Fruit fly (Drosophila melanogaster) whole organism, prepupa: ENCODE data around the gene CG31126.

ENCODE experiments used
- CG10669 ChIP-seq: fragments of 200-800 bp; sonication (Bioruptor generic); optimal IDR thresholded peaks from 3 replicates; lab custom pipeline; 2018; ENCODE audit warnings: missing biosample characterization, mild to moderate bottlenecking, missing genetic modification characterization, moderate library complexity
- CG11294 ChIP-seq: fragments of 200-800 bp; sonication (Bioruptor generic); IDR thresholded peaks from 2 replicates; pipeline ENCODE4 v1.3.6; 2022; ENCODE audit warnings: missing biosample characterization, missing genetic modification characterization
- CG1621 ChIP-seq: fragments of 200-800 bp; sonication (Bioruptor generic); optimal IDR thresholded peaks from 3 replicates; lab custom pipeline; 2018; ENCODE audit warnings: missing biosample characterization, mild to moderate bottlenecking, missing genetic modification characterization
- CG3032 ChIP-seq: fragments of 200-800 bp; optimal IDR thresholded peaks from 2 replicates; lab custom pipeline; 2019; ENCODE audit warnings: missing biosample characterization, mild to moderate bottlenecking, missing genetic modification characterization, moderate library complexity
- CG31627 ChIP-seq: fragments of 200-800 bp; sonication (Bioruptor generic); optimal IDR thresholded peaks from 3 replicates; lab custom pipeline; 2016; ENCODE audit warnings: missing biosample characterization, missing genetic modification characterization
- CG32006 ChIP-seq: fragments of 200-800 bp; sonication (Bioruptor generic); optimal IDR thresholded peaks from 3 replicates; lab custom pipeline; 2017; ENCODE audit warnings: missing biosample characterization, mild to moderate bottlenecking, missing genetic modification characterization
- CG34406 ChIP-seq: fragments of 200-800 bp; sonication (Bioruptor generic); optimal IDR thresholded peaks from 3 replicates; lab custom pipeline; 2016; ENCODE audit warnings: missing biosample characterization, missing genetic modification characterization
- CG3919 ChIP-seq: fragments of 200-800 bp; sonication (Bioruptor generic); optimal IDR thresholded peaks from 3 replicates; lab custom pipeline; 2016; ENCODE audit warnings: missing biosample characterization, missing genetic modification characterization
- CG4318 ChIP-seq: fragments of 200-800 bp; sonication (Bioruptor generic); optimal IDR thresholded peaks from 3 replicates; lab custom pipeline; 2017; ENCODE audit warnings: missing biosample characterization, mild to moderate bottlenecking, missing genetic modification characterization
- CG6163 ChIP-seq: fragments of 200-800 bp; sonication (Bioruptor generic); IDR thresholded peaks from 3 replicates; pipeline ENCODE4 v1.3.6; 2022; ENCODE audit warnings: missing biosample characterization, missing genetic modification characterization
- CG6276 ChIP-seq: fragments of 200-800 bp; sonication (Bioruptor generic); optimal IDR thresholded peaks from 2 replicates; lab custom pipeline; 2017; ENCODE audit warnings: missing biosample characterization, mild to moderate bottlenecking, missing genetic modification characterization
- CG6854 ChIP-seq: fragments of 200-800 bp; sonication (Bioruptor generic); optimal IDR thresholded peaks from 2 replicates; lab custom pipeline; 2017; ENCODE audit warnings: missing biosample characterization, mild to moderate bottlenecking, missing genetic modification characterization
- CG8319 ChIP-seq: fragments of 200-800 bp; sonication (Bioruptor generic); optimal IDR thresholded peaks from 3 replicates; lab custom pipeline; 2016; ENCODE audit warnings: missing biosample characterization, missing genetic modification characterization
- Eip75B ChIP-seq: fragments of 200-800 bp; sonication (Bioruptor generic); optimal IDR thresholded peaks from 3 replicates; lab custom pipeline; 2016; ENCODE audit warnings: missing biosample characterization, missing genetic modification characterization
- Eip78C ChIP-seq: fragments of 200-800 bp; sonication (Bioruptor generic); peaks from one replicate; lab custom pipeline; 2016; ENCODE audit warnings: missing biosample characterization, missing genetic modification characterization
- Hr38 ChIP-seq: sonication (Bioruptor generic); optimal IDR thresholded peaks from 2 replicates; lab custom pipeline; 2016; ENCODE audit warnings: missing biosample characterization, missing genetic modification characterization
- Lpt ChIP-seq: fragments of 200-800 bp; sonication (Bioruptor generic); optimal IDR thresholded peaks from 3 replicates; lab custom pipeline; 2016; ENCODE audit warnings: missing biosample characterization, missing genetic modification characterization
- Met ChIP-seq: fragments of 200-800 bp; sonication (Bioruptor generic); optimal IDR thresholded peaks from 3 replicates; lab custom pipeline; 2016; ENCODE audit warnings: missing biosample characterization, missing genetic modification characterization
- OdsH ChIP-seq: fragments of 200-800 bp; sonication (Bioruptor generic); optimal IDR thresholded peaks from 3 replicates; lab custom pipeline; 2016; ENCODE audit warnings: missing biosample characterization, missing genetic modification characterization
- Sox15 ChIP-seq: fragments of 200-800 bp; sonication (Bioruptor generic); optimal IDR thresholded peaks from 3 replicates; lab custom pipeline; 2016; ENCODE audit warnings: missing biosample characterization, missing genetic modification characterization
- achi ChIP-seq: fragments of 200-800 bp; sonication (Bioruptor generic); optimal IDR thresholded peaks from 3 replicates; lab custom pipeline; 2016; ENCODE audit warnings: missing biosample characterization, missing genetic modification characterization
- acj6 ChIP-seq: fragments of 200-800 bp; sonication (Bioruptor generic); optimal IDR thresholded peaks from 3 replicates; lab custom pipeline; 2016; ENCODE audit warnings: missing biosample characterization, missing genetic modification characterization
- cyc ChIP-seq: fragments of 200-800 bp; sonication (Bioruptor generic); optimal IDR thresholded peaks from 3 replicates; lab custom pipeline; 2016; ENCODE audit warnings: missing biosample characterization, missing genetic modification characterization
- dac ChIP-seq: fragments of 200-800 bp; sonication (Bioruptor generic); optimal IDR thresholded peaks from 2 replicates; lab custom pipeline; 2017; ENCODE audit warnings: missing biosample characterization, mild to moderate bottlenecking, missing genetic modification characterization
- dsx ChIP-seq: fragments of 200-800 bp; optimal IDR thresholded peaks from 3 replicates; lab custom pipeline; 2019; ENCODE audit warnings: missing biosample characterization, mild to moderate bottlenecking, missing genetic modification characterization, moderate library complexity; ENCODE audit not compliant: poor library complexity, severe bottlenecking
- esn ChIP-seq: fragments of 200-800 bp; sonication (Bioruptor generic); optimal IDR thresholded peaks from 2 replicates; lab custom pipeline; 2016; ENCODE audit warnings: missing biosample characterization, mild to moderate bottlenecking, missing genetic modification characterization, moderate library complexity
- fd59A ChIP-seq: fragments of 200-800 bp; sonication (Bioruptor generic); optimal IDR thresholded peaks from 2 replicates; lab custom pipeline; 2017; ENCODE audit warnings: missing biosample characterization, mild to moderate bottlenecking, missing genetic modification characterization, missing genetic modification reagents
- fkh ChIP-seq: fragments of 200-800 bp; sonication (Bioruptor generic); optimal IDR thresholded peaks from 3 replicates; lab custom pipeline; 2017; ENCODE audit warnings: missing biosample characterization, mild to moderate bottlenecking, missing genetic modification characterization, moderate library complexity
- lz ChIP-seq: fragments of 200-800 bp; sonication (Bioruptor generic); optimal IDR thresholded peaks from 3 replicates; lab custom pipeline; 2016; ENCODE audit warnings: missing biosample characterization, missing genetic modification characterization
- pdm3 ChIP-seq: fragments of 200-800 bp; sonication (Bioruptor generic); optimal IDR thresholded peaks from 3 replicates; lab custom pipeline; 2016; ENCODE audit warnings: missing biosample characterization, missing genetic modification characterization
- salr ChIP-seq, 2 experiments: fragments of 200-800 bp; sonication (Bioruptor generic); optimal IDR thresholded peaks; 3 replicates each; lab custom pipeline; 2016 to 2018; ENCODE audit warnings: missing biosample characterization in 2 of 2, missing genetic modification characterization in 2 of 2, mild to moderate bottlenecking in 1 of 2
- vri ChIP-seq: fragments of 200-800 bp; sonication (Bioruptor generic); optimal IDR thresholded peaks from 3 replicates; lab custom pipeline; 2016; ENCODE audit warnings: missing biosample characterization, mild to moderate bottlenecking, missing genetic modification characterization

The CG31126 gene

DNA sequence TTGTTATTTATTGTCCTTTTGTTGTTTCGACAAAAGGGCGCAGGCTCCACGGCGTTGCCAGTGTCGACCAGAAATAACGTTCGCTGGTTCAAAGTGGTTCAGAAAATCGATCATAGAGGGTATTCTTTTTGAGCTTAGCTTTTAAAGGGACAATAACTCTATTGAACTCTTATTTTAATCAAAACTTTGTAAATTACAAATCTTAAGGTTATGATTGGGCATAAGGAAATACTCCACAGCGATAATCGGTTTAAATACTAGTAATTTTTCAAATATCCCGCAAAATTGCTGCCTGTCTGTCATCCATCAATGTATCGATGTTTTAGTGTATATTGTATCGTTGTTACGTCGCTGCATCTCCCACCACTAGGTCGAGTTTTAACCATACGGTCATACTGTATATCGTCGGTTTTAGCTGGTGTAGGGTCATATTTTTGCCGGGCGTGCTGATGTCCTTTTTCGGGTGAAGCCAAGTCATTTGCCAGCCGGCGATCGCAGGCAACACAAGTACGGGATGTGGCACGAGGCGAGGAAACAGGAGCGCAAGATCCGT is 4.6 kb upstream of the CG31126 start, which contains the start of the genes CG31125 and CG6695:
CG31125 (minus strand) TSS at position 51 of the 553 bp plus-strand sequence.
CG6695 (plus strand) TSS at position 391 of the 553 bp plus-strand sequence.
- TF ChIP-seq achi (GFP tag; lab: Kevin White, UChicago) (peak; percentile 88), CG3032 (tag; lab: Kevin White, UChicago) (peak; percentile 38), cyc (peak; percentile 33), lz (GFP tag; lab: Kevin White, UChicago) (peak; percentile 45), CG31627 (GFP tag; lab: Kevin White, UChicago) (peak; percentile 61), Sox15 (GFP tag; lab: Kevin White, UChicago) (peak; percentile 2), pdm3 (GFP tag; lab: Kevin White, UChicago) (no peak), esn (GFP tag; lab: Kevin White, UChicago) (peak; percentile 56), CG8319 (GFP tag; lab: Kevin White, UChicago) (no peak)
- TF ChIP-seq, all 60 proteins: peak for 7

dm6 chr3R:24661679-24662411 is 2.4 kb downstream of the CG31126 start, which contains the start of gene Ppox:
Ppox (minus strand) TSS chr3R:24661851.
- TF ChIP-seq achi (GFP tag; lab: Kevin White, UChicago) (peak; percentile 57), Eip78C (GFP tag; lab: Kevin White, UChicago) (peak; percentile 56), CG4318 (GFP tag; lab: Kevin White, UChicago) (no peak)
- TF ChIP-seq, all 60 proteins: peak for 2

dm6 chr3R:24662412-24662796 is 3.0 kb downstream of the CG31126 start, which contains the start of gene slo:
slo (plus strand) TSS chr3R:24662491.
- TF ChIP-seq CG34406 (GFP tag; lab: Kevin White, UChicago): no peak
- no peak for TF ChIP-seq CG11294 (GFP tag; lab: Robert Waterston, UW)
- TF ChIP-seq dsx (GFP tag; lab: Kevin White, UChicago): no peak
- TF ChIP-seq CG32006 (GFP tag; lab: Kevin White, UChicago): no peak
- no peak for TF ChIP-seq lz (GFP tag; lab: Kevin White, UChicago)
- no peak for TF ChIP-seq CG1621
- no peak for TF ChIP-seq Eip75B
- TF ChIP-seq CG6854 (GFP tag; lab: Kevin White, UChicago): no peak
- no peak for TF ChIP-seq fkh (GFP tag; lab: Kevin White, UChicago)
- TF ChIP-seq Lpt (GFP tag; lab: Kevin White, UChicago): no peak
- TF ChIP-seq CG6276 (GFP tag; lab: Kevin White, UChicago): no peak
- no peak for TF ChIP-seq cyc
- no peak for TF ChIP-seq pdm3 (GFP tag; lab: Kevin White, UChicago)
- no peak for TF ChIP-seq CG4318 (GFP tag; lab: Kevin White, UChicago)
- TF ChIP-seq Met (GFP tag; lab: Kevin White, UChicago): no peak
- no peak for TF ChIP-seq esn (GFP tag; lab: Kevin White, UChicago)
- no peak for TF ChIP-seq Hr38 (GFP tag; lab: Kevin White, UChicago)
- TF ChIP-seq CG31627 (GFP tag; lab: Kevin White, UChicago): no peak
- TF ChIP-seq CG10669 (GFP tag; lab: Kevin White, UChicago): no peak

dm6 chr3R:24663044-24663443 is 3.6 kb downstream of the CG31126 start:
- TF ChIP-seq fd59A (GFP tag; lab: Kevin White, UChicago): no peak
- no peak for TF ChIP-seq CG6163 (GFP tag; lab: Robert Waterston, UW)
- no peak for TF ChIP-seq vri (GFP tag; lab: Kevin White, UChicago)
- TF ChIP-seq CG6854 (GFP tag; lab: Kevin White, UChicago): no peak
- no peak for TF ChIP-seq dac
- no peak for TF ChIP-seq OdsH
- no peak for TF ChIP-seq acj6 (GFP tag; lab: Kevin White, UChicago)
- no peak for TF ChIP-seq Met (GFP tag; lab: Kevin White, UChicago)
- no peak for TF ChIP-seq dsx (GFP tag; lab: Kevin White, UChicago)
- TF ChIP-seq cyc: no peak
- TF ChIP-seq CG8319 (GFP tag; lab: Kevin White, UChicago): no peak
- TF ChIP-seq CG3919 (GFP tag; lab: Kevin White, UChicago): no peak
- TF ChIP-seq salr (GFP tag; optimal IDR thresholded peaks at IDR 0.05; lab: Kevin White, UChicago): no peak
- TF ChIP-seq CG4318 (GFP tag; lab: Kevin White, UChicago): no peak
- no peak for TF ChIP-seq fkh (GFP tag; lab: Kevin White, UChicago)
